Worm (Caenorhabditis elegans) whole organism, early embryonic: ENCODE data around the gene odr-4.

Source experiments
- B0310.2 ChIP-seq: sonication (generic microtip); optimal IDR thresholded peaks from 2 replicates; lab custom pipeline; 2016; ENCODE audit warnings: mild to moderate bottlenecking, missing genetic modification characterization, missing compliant biosample characterization
- ama-1 ChIP-seq: fragments of 150-350 bp; optimal IDR thresholded peaks from 2 replicates; lab custom pipeline; 2014
- ceh-36 ChIP-seq: sonication (generic microtip); optimal IDR thresholded peaks from 2 replicates; lab custom pipeline; 2016; ENCODE audit warnings: missing genetic modification characterization, inconsistent platforms, missing compliant biosample characterization
- ets-7 ChIP-seq: sonication (generic microtip); optimal IDR thresholded peaks from 2 replicates; lab custom pipeline; 2016; ENCODE audit warnings: missing genotype, missing genetic modification characterization, missing compliant biosample characterization
- flt-1 ChIP-seq: fragments of 200-800 bp; sonication (Bioruptor generic); IDR thresholded peaks from 2 replicates; pipeline ENCODE4 v1.3.6; 2022; ENCODE audit warnings: missing genetic modification characterization, missing compliant biosample characterization
- pes-1 ChIP-seq: fragments of 200-800 bp; sonication (Bioruptor generic); IDR thresholded peaks from 2 replicates; pipeline ENCODE4 v1.3.6; 2022; ENCODE audit warnings: missing genetic modification reagents, missing genetic modification characterization, missing compliant biosample characterization
- scrt-1 ChIP-seq: fragments of 200-800 bp; sonication (Bioruptor generic); IDR thresholded peaks from 2 replicates; pipeline ENCODE4 v1.3.6; 2022; ENCODE audit warnings: missing genetic modification characterization, missing compliant biosample characterization
- sea-1 ChIP-seq: fragments of 200-800 bp; sonication (Bioruptor generic); conservative IDR thresholded peaks from 2 replicates; pipeline ENCODE4 v1.3.6; 2022; ENCODE audit warnings: missing genetic modification characterization, missing compliant biosample characterization
- tbx-37 ChIP-seq: fragments of 200-800 bp; sonication (Bioruptor generic); conservative IDR thresholded peaks from 2 replicates; pipeline ENCODE4 v1.3.6; 2022; ENCODE audit warnings: missing genetic modification reagents, missing genetic modification characterization, missing compliant biosample characterization

Gene odr-4

ce11 chrIII:6756769-6757168 lies 26.2 kb downstream of the odr-4 start:
- no peak for TF ChIP-seq sea-1 (GFP tag; lab: Robert Waterston, UW)
- no peak for TF ChIP-seq ceh-36
- TF ChIP-seq B0310.2 (tag; lab: Kevin White, UChicago): no peak
- TF ChIP-seq tbx-37: no peak
- TF ChIP-seq ama-1: no peak
- no peak for TF ChIP-seq ets-7 (tag; lab: Kevin White, UChicago)
- TF ChIP-seq flt-1: no peak
- TF ChIP-seq scrt-1 (GFP tag; lab: Robert Waterston, UW): no peak
- no peak for TF ChIP-seq pes-1 (GFP tag; lab: Robert Waterston, UW)
